Worm (Caenorhabditis elegans) whole organism, L4 larva: Measurements from ENCODE around the gene nono-1.

Experiments
- F44E2.7 ChIP-seq: fragments of 200-800 bp; sonication (Bioruptor generic); IDR thresholded peaks from 2 replicates; pipeline ENCODE4 v2.1.2; 2022; ENCODE audit warnings: missing genetic modification characterization, missing compliant biosample characterization
- dpl-1 ChIP-seq: fragments of 150-350 bp; optimal IDR thresholded peaks from 2 replicates; lab custom pipeline; 2014; ENCODE audit warnings: missing biosample characterization, missing genetic modification reagents, missing genetic modification characterization
- lin-13 ChIP-seq: fragments of 150-350 bp; optimal IDR thresholded peaks from 2 replicates; lab custom pipeline; 2014; ENCODE audit warnings: missing biosample characterization, missing genetic modification reagents, missing genetic modification characterization
- lin-38 ChIP-seq: fragments of 200-800 bp; sonication (Bioruptor generic); IDR thresholded peaks from 2 replicates; pipeline ENCODE4 v1.3.6; 2022; ENCODE audit warnings: missing genetic modification reagents, missing genetic modification characterization, missing compliant biosample characterization
- unc-62 ChIP-seq, 3 experiments: fragments of 150-350 bp in 1 of 3; sonication (generic microtip); optimal IDR thresholded peaks in 2 of 3; peaks in 1 of 3; 1 replicate in 1 of 3; 2 replicates in 2 of 3; lab custom pipeline; 2014 to 2017; ENCODE audit warnings: missing biosample characterization in 3 of 3, missing genetic modification characterization in 3 of 3, missing genetic modification reagents in 3 of 3, missing genotype in 1 of 3
- ztf-11 ChIP-seq: fragments of 150-350 bp; optimal IDR thresholded peaks from 2 replicates; lab custom pipeline; 2014; ENCODE audit warnings: missing biosample characterization, missing genetic modification characterization

- TF ChIP-seq unc-62 (GFP tag; optimal IDR thresholded peaks at IDR 0.05 in 1 of 2; lab: Kevin White, UChicago) (no peak), unc-62 (tag; optimal IDR thresholded peaks at IDR 0.05; lab: Kevin White, UChicago) (no peak), dpl-1 (GFP tag; lab: Kevin White, UChicago) (no peak), lin-13 (no peak), F44E2.7 (GFP tag; lab: Robert Waterston, UW) (no peak), lin-38 (GFP tag; lab: Robert Waterston, UW) (no peak), ztf-11 (tag; lab: Kevin White, UChicago) (no peak)
Observed at ce11 chrIII:5982026-5982425, 24.0 kb upstream of the nono-1 start, which contains the start of gene frm-2.
